Worm (Caenorhabditis elegans) whole organism, late embryonic: ENCODE measurements around the gene C14A4.13.

Experiments
- C08G9.2 ChIP-seq: sonication (generic microtip); optimal IDR thresholded peaks from 2 replicates; lab custom pipeline; 2016; ENCODE audit warnings: mild to moderate bottlenecking, missing genetic modification characterization, moderate library complexity, missing compliant biosample characterization
- C38D4.7 ChIP-seq: fragments of 200-800 bp; sonication (Bioruptor generic); optimal IDR thresholded peaks from 2 replicates; lab custom pipeline; 2018; ENCODE audit warnings: mild to moderate bottlenecking, missing genetic modification characterization, moderate library complexity, missing compliant biosample characterization
- F13H6.1 ChIP-seq: sonication (generic microtip); optimal IDR thresholded peaks from 2 replicates; lab custom pipeline; 2016; ENCODE audit warnings: missing genetic modification characterization, missing compliant biosample characterization
- K09A11.1 ChIP-seq: sonication (generic microtip); optimal IDR thresholded peaks from 2 replicates; lab custom pipeline; 2017; ENCODE audit warnings: antibody characterized with exemption, mild to moderate bottlenecking, missing genetic modification characterization, missing compliant biosample characterization; ENCODE audit not compliant: insufficient read depth
- Y22D7AL.16 ChIP-seq: sonication (generic microtip); optimal IDR thresholded peaks from 2 replicates; lab custom pipeline; 2016; ENCODE audit warnings: missing genetic modification characterization, missing compliant biosample characterization
- ahr-1 ChIP-seq: sonication (generic microtip); optimal IDR thresholded peaks from 2 replicates; lab custom pipeline; 2016; ENCODE audit warnings: missing genetic modification characterization, missing compliant biosample characterization
- ceh-14 ChIP-seq: sonication (generic microtip); optimal IDR thresholded peaks from 2 replicates; lab custom pipeline; 2016; ENCODE audit warnings: missing genotype, missing genetic modification characterization, missing compliant biosample characterization
- ceh-18 ChIP-seq: sonication (generic microtip); optimal IDR thresholded peaks from 2 replicates; lab custom pipeline; 2016; ENCODE audit warnings: missing genetic modification characterization, missing compliant biosample characterization
- ceh-19 ChIP-seq: fragments of 200-800 bp; sonication (Bioruptor generic); optimal IDR thresholded peaks from 2 replicates; lab custom pipeline; 2018; ENCODE audit warnings: mild to moderate bottlenecking, missing genetic modification characterization, missing compliant biosample characterization
- ceh-2 ChIP-seq: sonication (generic microtip); optimal IDR thresholded peaks from 2 replicates; lab custom pipeline; 2016; ENCODE audit warnings: missing genotype, missing genetic modification characterization, missing compliant biosample characterization
- ceh-22 ChIP-seq: sonication (generic microtip); optimal IDR thresholded peaks from 2 replicates; lab custom pipeline; 2017; ENCODE audit warnings: missing biosample characterization, missing genetic modification characterization
- ceh-31 ChIP-seq: sonication (generic microtip); optimal IDR thresholded peaks from 2 replicates; lab custom pipeline; 2016; ENCODE audit warnings: missing genetic modification characterization, missing compliant biosample characterization
- ceh-48 ChIP-seq: sonication (generic microtip); optimal IDR thresholded peaks from 2 replicates; lab custom pipeline; 2016; ENCODE audit warnings: missing genetic modification characterization, inconsistent platforms, missing compliant biosample characterization
- dve-1 ChIP-seq: sonication (generic microtip); optimal IDR thresholded peaks from 2 replicates; lab custom pipeline; 2017; ENCODE audit warnings: antibody characterized with exemption, mild to moderate bottlenecking, missing genetic modification characterization, missing compliant biosample characterization
- fkh-10 ChIP-seq: fragments of 150-350 bp; optimal IDR thresholded peaks from 2 replicates; lab custom pipeline; 2014; ENCODE audit warnings: missing biosample characterization, missing genetic modification reagents, missing genetic modification characterization
- gmeb-2 ChIP-seq: sonication (generic microtip); optimal IDR thresholded peaks from 2 replicates; lab custom pipeline; 2016; ENCODE audit warnings: missing genetic modification characterization, inconsistent platforms, missing compliant biosample characterization
- hlh-13 ChIP-seq: fragments of 200-800 bp; sonication (Bioruptor generic); optimal IDR thresholded peaks from 2 replicates; lab custom pipeline; 2018; ENCODE audit warnings: mild to moderate bottlenecking, missing genetic modification characterization, missing compliant biosample characterization
- hlh-15 ChIP-seq: sonication (generic microtip); optimal IDR thresholded peaks from 2 replicates; lab custom pipeline; 2016; ENCODE audit warnings: missing genetic modification characterization, missing compliant biosample characterization
- hlh-8 ChIP-seq: sonication (generic microtip); optimal IDR thresholded peaks from 2 replicates; lab custom pipeline; 2016; ENCODE audit warnings: missing genotype, missing genetic modification characterization, missing compliant biosample characterization
- lim-6 ChIP-seq: sonication (generic microtip); optimal IDR thresholded peaks from 2 replicates; lab custom pipeline; 2016; ENCODE audit warnings: missing genetic modification characterization, missing compliant biosample characterization
- lin-11 ChIP-seq: fragments of 200-800 bp; sonication (Bioruptor generic); optimal IDR thresholded peaks from 2 replicates; lab custom pipeline; 2018; ENCODE audit warnings: mild to moderate bottlenecking, missing genetic modification characterization, missing compliant biosample characterization
- mec-3 ChIP-seq: sonication (generic microtip); optimal IDR thresholded peaks from 2 replicates; lab custom pipeline; 2016; ENCODE audit warnings: borderline replicate concordance, missing genetic modification characterization, missing compliant biosample characterization
- nhr-11 ChIP-seq: fragments of 150-350 bp; optimal IDR thresholded peaks from 2 replicates; lab custom pipeline; 2014; ENCODE audit warnings: missing biosample characterization, missing genetic modification characterization
- nhr-232 ChIP-seq: sonication (generic microtip); optimal IDR thresholded peaks from 2 replicates; lab custom pipeline; 2016; ENCODE audit warnings: missing genetic modification characterization, missing compliant biosample characterization
- npax-4 ChIP-seq: sonication (generic microtip); optimal IDR thresholded peaks from 2 replicates; lab custom pipeline; 2016; ENCODE audit warnings: missing genetic modification characterization, missing compliant biosample characterization
- odd-2 ChIP-seq: sonication (generic microtip); optimal IDR thresholded peaks from 2 replicates; lab custom pipeline; 2017; ENCODE audit warnings: antibody characterized with exemption, mild to moderate bottlenecking, missing genetic modification characterization, missing compliant biosample characterization
- pax-1 ChIP-seq: fragments of 150-350 bp; optimal IDR thresholded peaks from 2 replicates; lab custom pipeline; 2014; ENCODE audit warnings: missing biosample characterization, missing genetic modification characterization
- pha-2 ChIP-seq: sonication (generic microtip); optimal IDR thresholded peaks from 2 replicates; lab custom pipeline; 2017; ENCODE audit warnings: mild to moderate bottlenecking, missing genetic modification characterization, missing compliant biosample characterization
- pqm-1 ChIP-seq: sonication (generic microtip); optimal IDR thresholded peaks from 2 replicates; lab custom pipeline; 2016; ENCODE audit warnings: missing genetic modification characterization, missing compliant biosample characterization
- ref-2 ChIP-seq: sonication (generic microtip); optimal IDR thresholded peaks from 2 replicates; lab custom pipeline; 2016; ENCODE audit warnings: missing genetic modification characterization, missing compliant biosample characterization
- sdc-2 ChIP-seq: sonication (generic microtip); optimal IDR thresholded peaks from 2 replicates; lab custom pipeline; 2016; ENCODE audit warnings: missing genotype, missing genetic modification characterization, missing compliant biosample characterization
- sox-4 ChIP-seq: sonication (generic microtip); optimal IDR thresholded peaks from 2 replicates; lab custom pipeline; 2017; ENCODE audit warnings: mild to moderate bottlenecking, missing genetic modification characterization, inconsistent platforms, missing compliant biosample characterization
- ttx-3 ChIP-seq: sonication (generic microtip); optimal IDR thresholded peaks from 2 replicates; lab custom pipeline; 2016; ENCODE audit warnings: missing genetic modification reagents, missing genetic modification characterization, missing compliant biosample characterization
- unc-42 ChIP-seq: sonication (generic microtip); optimal IDR thresholded peaks from 2 replicates; lab custom pipeline; 2016; ENCODE audit warnings: missing genotype, missing genetic modification characterization, missing compliant biosample characterization
- unc-55 ChIP-seq: sonication (generic microtip); optimal IDR thresholded peaks from 2 replicates; lab custom pipeline; 2017; ENCODE audit warnings: missing biosample characterization, missing genetic modification reagents, missing genetic modification characterization
- zip-5 ChIP-seq: sonication (generic microtip); optimal IDR thresholded peaks from 2 replicates; lab custom pipeline; 2016; ENCODE audit warnings: missing genetic modification characterization, missing compliant biosample characterization
- ztf-16 ChIP-seq: sonication (generic microtip); optimal IDR thresholded peaks from 2 replicates; lab custom pipeline; 2017; ENCODE audit warnings: missing genetic modification characterization, missing compliant biosample characterization

The C14A4.13 gene

ce11 chrII:10646901-10647566 lies 28.8 kb downstream of the C14A4.13 start, which contains the start of gene M28.10:
TSS of gene M28.10 (plus strand) at chrII:10647516.
- TF ChIP-seq hlh-15 (no peak), ceh-31 (tag; lab: Kevin White, UChicago) (no peak), mec-3 (tag; lab: Kevin White, UChicago) (no peak), pha-2 (no peak), hlh-8 (tag; lab: Kevin White, UChicago) (no peak), unc-42 (tag; lab: Kevin White, UChicago) (no peak), ceh-19 (GFP tag; lab: Kevin White, UChicago) (no peak), nhr-232 (tag; lab: Kevin White, UChicago) (no peak), odd-2 (no peak), npax-4 (tag; lab: Kevin White, UChicago) (no peak), ceh-18 (no peak), ceh-48 (tag; lab: Kevin White, UChicago) (no peak), lin-11 (tag; lab: Kevin White, UChicago) (no peak), nhr-11 (tag; lab: Kevin White, UChicago) (no peak), ceh-22 (tag; lab: Kevin White, UChicago) (no peak), sox-4 (tag; lab: Kevin White, UChicago) (no peak), dve-1 (tag; lab: Kevin White, UChicago) (no peak)

- TF ChIP-seq hlh-13 (GFP tag; lab: Kevin White, UChicago): no peak
- no peak for TF ChIP-seq hlh-8 (tag; lab: Kevin White, UChicago)
- no peak for TF ChIP-seq ref-2 (tag; lab: Kevin White, UChicago)
- TF ChIP-seq ztf-16: no peak
- no peak for TF ChIP-seq Y22D7AL.16 (tag; lab: Kevin White, UChicago)
- TF ChIP-seq pha-2: no peak
- TF ChIP-seq sdc-2 (tag; lab: Kevin White, UChicago): peak; percentile 92
- no peak for TF ChIP-seq ceh-2 (tag; lab: Kevin White, UChicago)
- TF ChIP-seq, all 69 proteins: peak for 1
Measured at ce11 chrII:10652112-10652511, 33.9 kb downstream of the C14A4.13 start, which contains the start of gene nphp-1. TSS of gene nphp-1 (minus strand) at chrII:10652256.

- TF ChIP-seq hlh-15: no peak
- no peak for TF ChIP-seq C38D4.7 (GFP tag; lab: Kevin White, UChicago)
- no peak for TF ChIP-seq gmeb-2
- TF ChIP-seq nhr-11 (tag; lab: Kevin White, UChicago): no peak
- no peak for TF ChIP-seq pqm-1 (tag; lab: Kevin White, UChicago)
- no peak for TF ChIP-seq ahr-1 (tag; lab: Kevin White, UChicago)
- TF ChIP-seq C08G9.2 (tag; lab: Kevin White, UChicago): no peak
- TF ChIP-seq lim-6 (tag; lab: Kevin White, UChicago): no peak
- no peak for TF ChIP-seq sox-4 (tag; lab: Kevin White, UChicago)
- TF ChIP-seq ceh-18: no peak
- TF ChIP-seq pax-1 (tag; lab: Kevin White, UChicago): no peak
- no peak for TF ChIP-seq K09A11.1
- TF ChIP-seq fkh-10 (GFP tag; lab: Kevin White, UChicago): no peak
- TF ChIP-seq zip-5 (tag; lab: Kevin White, UChicago): no peak
- TF ChIP-seq ceh-31 (tag; lab: Kevin White, UChicago): no peak
- no peak for TF ChIP-seq F13H6.1 (tag; lab: Kevin White, UChicago)
- TF ChIP-seq ttx-3: no peak
- no peak for TF ChIP-seq ceh-14 (tag; lab: Kevin White, UChicago)
- TF ChIP-seq unc-55 (GFP tag; lab: Kevin White, UChicago): no peak
- no peak for TF ChIP-seq ceh-19 (GFP tag; lab: Kevin White, UChicago)
Measured at ce11 chrII:10653559-10653958, 35.3 kb downstream of the C14A4.13 start.
